Worm (Caenorhabditis elegans) whole organism, young adult: Measurements from ENCODE around the gene sre-46.

Experiments
- F33H1.4 ChIP-seq: fragments of 200-800 bp; sonication (Bioruptor generic); IDR thresholded peaks from 2 replicates; pipeline ENCODE4 v1.3.6; 2022; ENCODE audit warnings: missing genetic modification reagents, missing genetic modification characterization, missing compliant biosample characterization
- K11D2.4 ChIP-seq: fragments of 200-800 bp; sonication (Bioruptor generic); IDR thresholded peaks from 2 replicates; pipeline ENCODE4 v1.3.6; 2022; ENCODE audit warnings: missing genetic modification reagents, missing genetic modification characterization, missing compliant biosample characterization
- rec-8 ChIP-seq, 2 experiments: sonication (generic microtip); optimal IDR thresholded peaks; 2 replicates each; lab custom pipeline; 2016; ENCODE audit warnings: mild to moderate bottlenecking in 2 of 2, missing genetic modification characterization in 2 of 2, missing genetic modification reagents in 2 of 2, missing genotype in 2 of 2, missing biosample characterization in 1 of 2, missing compliant biosample characterization in 1 of 2, moderate library complexity in 1 of 2
- ztf-26 ChIP-seq: sonication (generic microtip); optimal IDR thresholded peaks from 2 replicates; lab custom pipeline; 2017; ENCODE audit warnings: missing genetic modification characterization, missing compliant biosample characterization

- TF ChIP-seq rec-8 (tag; optimal IDR thresholded peaks at IDR 0.05; lab: Kevin White, UChicago) (no peak), F33H1.4 (GFP tag; lab: Robert Waterston, UW) (no peak), ztf-26 (tag; lab: Kevin White, UChicago) (no peak), K11D2.4 (no peak)
Observed at ce11 chrII:13765952-13766351, 44.8 kb upstream of the sre-46 start, which contains the start of gene arrd-12.
